Worm (Caenorhabditis elegans): Measurements from ENCODE around the gene Y40H7A.11.
"Not testable (repeated sequence)": the region's sequence is repeated elsewhere in the genome, so short reads cannot be mapped to it uniquely, and the experiment has no call there.

ce11 chrIV:15170199-15170598, 50.0 kb downstream of the Y40H7A.11 start:
- TF ChIP-seq ZK337.2 (GFP tag; IDR thresholded peaks at IDR 0.05); nhr-28 (tag; optimal IDR thresholded peaks at IDR 0.05): not testable (repeated sequence)
